Worm (Caenorhabditis elegans) whole organism, early embryonic: ENCODE data around the gene C46F2.1.

ENCODE experiments used
- F13C5.2 ChIP-seq: sonication (generic microtip); optimal IDR thresholded peaks from 2 replicates; lab custom pipeline; 2017; ENCODE audit warnings: mild to moderate bottlenecking, missing genetic modification characterization, inconsistent platforms, missing compliant biosample characterization
- aly-1 ChIP-seq: sonication (generic microtip); optimal IDR thresholded peaks from 2 replicates; lab custom pipeline; 2016; ENCODE audit warnings: missing genetic modification characterization, missing compliant biosample characterization
- ama-1 ChIP-seq: fragments of 150-350 bp; optimal IDR thresholded peaks from 2 replicates; lab custom pipeline; 2014
- ceh-36 ChIP-seq: sonication (generic microtip); optimal IDR thresholded peaks from 2 replicates; lab custom pipeline; 2016; ENCODE audit warnings: missing genetic modification characterization, inconsistent platforms, missing compliant biosample characterization
- ets-7 ChIP-seq: sonication (generic microtip); optimal IDR thresholded peaks from 2 replicates; lab custom pipeline; 2016; ENCODE audit warnings: missing genotype, missing genetic modification characterization, missing compliant biosample characterization
- flt-1 ChIP-seq: fragments of 200-800 bp; sonication (Bioruptor generic); IDR thresholded peaks from 2 replicates; pipeline ENCODE4 v1.3.6; 2022; ENCODE audit warnings: missing genetic modification characterization, missing compliant biosample characterization
- hnd-1 ChIP-seq: sonication (generic microtip); optimal IDR thresholded peaks from 2 replicates; lab custom pipeline; 2016; ENCODE audit warnings: missing genetic modification characterization, missing compliant biosample characterization
- pes-1 ChIP-seq: fragments of 200-800 bp; sonication (Bioruptor generic); IDR thresholded peaks from 2 replicates; pipeline ENCODE4 v1.3.6; 2022; ENCODE audit warnings: missing genetic modification reagents, missing genetic modification characterization, missing compliant biosample characterization
- scrt-1 ChIP-seq: fragments of 200-800 bp; sonication (Bioruptor generic); IDR thresholded peaks from 2 replicates; pipeline ENCODE4 v1.3.6; 2022; ENCODE audit warnings: missing genetic modification characterization, missing compliant biosample characterization
- sea-1 ChIP-seq: fragments of 200-800 bp; sonication (Bioruptor generic); conservative IDR thresholded peaks from 2 replicates; pipeline ENCODE4 v1.3.6; 2022; ENCODE audit warnings: missing genetic modification characterization, missing compliant biosample characterization
- tbx-11 ChIP-seq: fragments of 200-800 bp; sonication (Bioruptor generic); IDR thresholded peaks from 2 replicates; pipeline ENCODE4 v1.3.6; 2022; ENCODE audit warnings: missing genetic modification characterization, missing compliant biosample characterization
- tra-4 ChIP-seq: sonication (generic microtip); optimal IDR thresholded peaks from 2 replicates; lab custom pipeline; 2017; ENCODE audit warnings: missing genetic modification characterization, missing compliant biosample characterization

ce11 chrX:8040967-8041366, 36.9 kb upstream of the C46F2.1 start, which contains the start of gene xol-1:
- TF ChIP-seq ama-1 (lab: Kevin White, UChicago) (no peak), F13C5.2 (no peak), ceh-36 (tag; lab: Kevin White, UChicago) (no peak), hnd-1 (tag; lab: Kevin White, UChicago) (no peak), flt-1 (GFP tag; lab: Robert Waterston, UW) (no peak), aly-1 (no peak), tra-4 (no peak), sea-1 (GFP tag; lab: Robert Waterston, UW) (no peak), ets-7 (tag; lab: Kevin White, UChicago) (no peak), tbx-11 (GFP tag; lab: Robert Waterston, UW) (no peak), pes-1 (GFP tag; lab: Robert Waterston, UW) (no peak), scrt-1 (GFP tag; lab: Robert Waterston, UW) (no peak)
